Fruit fly (Drosophila melanogaster) whole organism: ENCODE data around the gene Ets98B.

Source experiments
- CG8478 ChIP-seq: fragments of >200 bp; optimal IDR thresholded peaks from 2 replicates; lab custom pipeline; 2018; ENCODE audit warnings: inconsistent platforms
- Dll ChIP-seq: fragments of >200 bp; optimal IDR thresholded peaks from 2 replicates; lab custom pipeline; 2017
- pan ChIP-seq: fragments of >200 bp; optimal IDR thresholded peaks from 2 replicates; lab custom pipeline; 2017
- psq ChIP-seq: fragments of >200 bp; optimal IDR thresholded peaks from 2 replicates; lab custom pipeline; 2017

DNA sequence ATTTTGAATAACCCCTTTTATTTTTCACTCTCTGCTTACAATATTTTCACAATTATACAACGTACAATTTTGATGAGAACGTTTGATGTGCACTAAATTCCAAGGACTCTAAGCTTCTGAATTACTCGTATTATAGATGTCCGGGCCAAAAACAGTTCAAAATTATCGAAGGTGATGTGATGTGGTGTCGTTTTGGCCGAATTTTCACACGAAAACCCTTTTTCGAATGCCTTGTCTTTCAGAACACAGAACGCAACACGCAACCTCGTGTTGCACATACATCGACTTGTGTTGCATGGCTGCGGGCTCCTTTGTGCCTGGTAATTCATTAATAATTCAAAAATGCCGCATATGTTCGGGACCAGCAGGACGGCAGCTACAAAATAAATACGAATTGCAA lies 48.3 kb upstream of the Ets98B start, which contains the start of gene CG31055:
- TF ChIP-seq psq (lab: Kevin White, UChicago) = no peak
- no peak for TF ChIP-seq Dll (lab: Kevin White, UChicago)
- no peak for TF ChIP-seq CG8478 (lab: Kevin White, UChicago)
- no peak for TF ChIP-seq pan (lab: Kevin White, UChicago)
